Worm (Caenorhabditis elegans): ENCODE results near the gene Y53G8AR.9.

ce11 chrIII:3349061-3349460 lies 28.0 kb upstream of the Y53G8AR.9 start:
- TF ChIP-seq aptf-3 (GFP tag; IDR thresholded peaks at IDR 0.05) (no peak), lag-1 (GFP tag; IDR thresholded peaks at IDR 0.05) (no peak), Y56A3A.18 (GFP tag; IDR thresholded peaks at IDR 0.05) (no peak), C06A6.2 (GFP tag; conservative IDR thresholded peaks at IDR 0.05) (no peak), sea-2 (GFP tag; IDR thresholded peaks at IDR 0.05) (no peak), ama-1 (optimal IDR thresholded peaks at IDR 0.05) (no peak), ama-1 (GFP tag; optimal IDR thresholded peaks at IDR 0.05) (no peak), ztf-3 (GFP tag; optimal IDR thresholded peaks at IDR 0.05) (no peak), attf-6 (GFP tag; IDR thresholded peaks at IDR 0.05) (no peak), Y53G8AR.9 (GFP tag; conservative IDR thresholded peaks at IDR 0.05) (no peak), F33H1.4 (GFP tag; IDR thresholded peaks at IDR 0.05) (no peak)
